Worm (Caenorhabditis elegans) whole organism, L1 larva: Measurements from ENCODE around the gene F52G3.7.

ENCODE experiments used
- C04F5.9 ChIP-seq: sonication (generic microtip); optimal IDR thresholded peaks from 2 replicates; lab custom pipeline; 2016; ENCODE audit warnings: missing genetic modification characterization, missing compliant biosample characterization
- C16A3.4 ChIP-seq: fragments of 150-350 bp; optimal IDR thresholded peaks from 2 replicates; lab custom pipeline; 2014; ENCODE audit warnings: missing biosample characterization, missing genetic modification characterization
- Y116A8C.19 ChIP-seq: sonication (generic microtip); optimal IDR thresholded peaks from 2 replicates; lab custom pipeline; 2016; ENCODE audit warnings: missing compliant biosample characterization, missing genetic modification characterization, borderline replicate concordance
- alr-1 ChIP-seq: fragments of 200-800 bp; sonication (Bioruptor generic); optimal IDR thresholded peaks from 2 replicates; lab custom pipeline; 2018; ENCODE audit warnings: borderline replicate concordance, mild to moderate bottlenecking, missing genetic modification characterization, missing compliant biosample characterization
- aly-2 ChIP-seq: fragments of 150-350 bp; optimal IDR thresholded peaks from 2 replicates; lab custom pipeline; 2014; ENCODE audit warnings: missing biosample characterization, missing genetic modification characterization
- ceh-90 ChIP-seq: sonication (generic microtip); optimal IDR thresholded peaks from 2 replicates; lab custom pipeline; 2016; ENCODE audit warnings: missing genetic modification characterization, missing compliant biosample characterization
- ces-1 ChIP-seq: fragments of 150-350 bp; optimal IDR thresholded peaks from 2 replicates; lab custom pipeline; 2014; ENCODE audit warnings: missing biosample characterization, missing genetic modification reagents, missing genetic modification characterization
- egl-13 ChIP-seq: sonication (generic microtip); optimal IDR thresholded peaks from 2 replicates; lab custom pipeline; 2016; ENCODE audit warnings: missing genotype, missing genetic modification reagents, missing genetic modification characterization, missing compliant biosample characterization
- elt-2 ChIP-seq: sonication (generic microtip); optimal IDR thresholded peaks from 2 replicates; lab custom pipeline; 2016; ENCODE audit warnings: missing genetic modification characterization, mild to moderate bottlenecking, inconsistent platforms, missing compliant biosample characterization, missing genetic modification reagents
- elt-3 ChIP-seq, 6 experiments: fragments of 150-350 bp in 1 of 6; sonication (generic microtip); optimal IDR thresholded peaks; 2 replicates each; lab custom pipeline; 2017 to 2018; ENCODE audit warnings: missing biosample characterization in 6 of 6, missing genetic modification characterization in 6 of 6, inconsistent platforms in 1 of 6
- ets-5 ChIP-seq: fragments of 200-800 bp; sonication (Bioruptor generic); IDR thresholded peaks from 2 replicates; pipeline ENCODE4 v1.3.6; 2022; ENCODE audit warnings: missing genetic modification characterization, missing compliant biosample characterization
- fkh-10 ChIP-seq: sonication (generic microtip); optimal IDR thresholded peaks from 2 replicates; lab custom pipeline; 2017; ENCODE audit warnings: missing biosample characterization, missing genetic modification reagents, missing genetic modification characterization
- fkh-4 ChIP-seq: sonication (generic microtip); optimal IDR thresholded peaks from 2 replicates; lab custom pipeline; 2016; ENCODE audit warnings: missing compliant biosample characterization, missing genetic modification characterization, borderline replicate concordance
- fkh-8 ChIP-seq: sonication (generic microtip); optimal IDR thresholded peaks from 2 replicates; lab custom pipeline; 2016; ENCODE audit warnings: mild to moderate bottlenecking, missing genetic modification characterization, missing compliant biosample characterization
- hlh-17 ChIP-seq: fragments of 200-800 bp; sonication (Bioruptor generic); optimal IDR thresholded peaks from 2 replicates; lab custom pipeline; 2018; ENCODE audit warnings: missing genetic modification characterization, mild to moderate bottlenecking, missing compliant biosample characterization, moderate library complexity, borderline replicate concordance
- hlh-4 ChIP-seq: sonication (generic microtip); optimal IDR thresholded peaks from 2 replicates; lab custom pipeline; 2016; ENCODE audit warnings: mild to moderate bottlenecking, missing genetic modification characterization, missing compliant biosample characterization
- hpl-2 ChIP-seq: fragments of 150-350 bp; optimal IDR thresholded peaks from 2 replicates; lab custom pipeline; 2014; ENCODE audit warnings: missing biosample characterization, missing genetic modification reagents, missing genetic modification characterization
- irx-1 ChIP-seq: sonication (generic microtip); optimal IDR thresholded peaks from 2 replicates; lab custom pipeline; 2016; ENCODE audit warnings: missing genetic modification characterization, missing compliant biosample characterization
- lin-13 ChIP-seq: fragments of 150-350 bp; optimal IDR thresholded peaks from 2 replicates; lab custom pipeline; 2014; ENCODE audit warnings: missing biosample characterization, missing genetic modification reagents, missing genetic modification characterization
- lin-14 ChIP-seq: fragments of 200-800 bp; sonication (Bioruptor generic); optimal IDR thresholded peaks from 2 replicates; lab custom pipeline; 2018; ENCODE audit warnings: mild to moderate bottlenecking, missing genetic modification characterization, moderate library complexity, missing compliant biosample characterization
- lin-15B ChIP-seq: fragments of 150-350 bp; sonication (generic microtip); optimal IDR thresholded peaks from 3 replicates; lab custom pipeline; 2014; ENCODE audit warnings: missing biosample characterization, missing genetic modification characterization
- lin-35 ChIP-seq, 2 experiments: fragments of 150-350 bp; optimal IDR thresholded peaks; 2 replicates each; lab custom pipeline; 2014; ENCODE audit warnings: missing biosample characterization in 2 of 2, missing genetic modification characterization in 2 of 2, missing genetic modification reagents in 2 of 2
- lin-39 ChIP-seq: fragments of 150-350 bp; optimal IDR thresholded peaks from 2 replicates; lab custom pipeline; 2014; ENCODE audit warnings: missing biosample characterization, missing genetic modification reagents, missing genetic modification characterization
- lir-3 ChIP-seq: sonication (generic microtip); optimal IDR thresholded peaks from 2 replicates; lab custom pipeline; 2016; ENCODE audit warnings: mild to moderate bottlenecking, missing genetic modification characterization, moderate library complexity, missing compliant biosample characterization; ENCODE audit not compliant: poor library complexity
- lsy-2 ChIP-seq, 2 experiments: fragments of 150-350 bp; optimal IDR thresholded peaks; 2 replicates each; lab custom pipeline; 2014; ENCODE audit warnings: missing biosample characterization in 2 of 2, missing genetic modification characterization in 2 of 2
- mef-2 ChIP-seq: fragments of 150-350 bp; optimal IDR thresholded peaks from 2 replicates; lab custom pipeline; 2014; ENCODE audit warnings: missing biosample characterization, missing genetic modification characterization
- mep-1 ChIP-seq: fragments of 150-350 bp; optimal IDR thresholded peaks from 2 replicates; lab custom pipeline; 2014; ENCODE audit warnings: missing biosample characterization, missing genetic modification characterization
- nhr-12 ChIP-seq: sonication (generic microtip); optimal IDR thresholded peaks from 2 replicates; lab custom pipeline; 2017; ENCODE audit warnings: missing biosample characterization, missing genetic modification characterization
- nhr-19 ChIP-seq: fragments of 200-800 bp; sonication (Bioruptor generic); conservative IDR thresholded peaks from 2 replicates; pipeline ENCODE4 v1.3.6; 2022; ENCODE audit warnings: missing genetic modification characterization, missing compliant biosample characterization
- nhr-20 ChIP-seq: sonication (generic microtip); optimal IDR thresholded peaks from 2 replicates; lab custom pipeline; 2016; ENCODE audit warnings: mild to moderate bottlenecking, missing genetic modification characterization, missing compliant biosample characterization
- nhr-237 ChIP-seq: fragments of 150-350 bp; optimal IDR thresholded peaks from 2 replicates; lab custom pipeline; 2014; ENCODE audit warnings: missing biosample characterization, missing genetic modification characterization
- nhr-28 ChIP-seq: fragments of 150-350 bp; optimal IDR thresholded peaks from 2 replicates; lab custom pipeline; 2014; ENCODE audit warnings: missing biosample characterization, missing genetic modification characterization
- nhr-76 ChIP-seq: sonication (generic microtip); optimal IDR thresholded peaks from 2 replicates; lab custom pipeline; 2017; ENCODE audit warnings: missing biosample characterization, missing genetic modification characterization
- nhr-77 ChIP-seq: fragments of 150-350 bp; optimal IDR thresholded peaks from 2 replicates; lab custom pipeline; 2014; ENCODE audit warnings: missing biosample characterization, missing genetic modification characterization
- nhr-85 ChIP-seq: sonication (generic microtip); peaks from one replicate; lab custom pipeline; 2016; ENCODE audit warnings: missing genetic modification characterization, inconsistent platforms, missing compliant biosample characterization
- nhr-90 ChIP-seq: sonication (generic microtip); optimal IDR thresholded peaks from 2 replicates; lab custom pipeline; 2016; ENCODE audit warnings: mild to moderate bottlenecking, missing genetic modification characterization, missing compliant biosample characterization; ENCODE audit not compliant: poor library complexity
- pax-3 ChIP-seq: fragments of 200-800 bp; sonication (Bioruptor generic); optimal IDR thresholded peaks from 2 replicates; lab custom pipeline; 2018; ENCODE audit warnings: mild to moderate bottlenecking, missing genetic modification characterization, moderate library complexity, missing compliant biosample characterization
- pqm-1 ChIP-seq: sonication (generic microtip); optimal IDR thresholded peaks from 3 replicates; lab custom pipeline; 2017; ENCODE audit warnings: missing biosample characterization, missing genetic modification characterization
- snu-23 ChIP-seq: sonication (generic microtip); optimal IDR thresholded peaks from 2 replicates; lab custom pipeline; 2016; ENCODE audit warnings: missing genetic modification characterization, missing compliant biosample characterization
- tbx-2 ChIP-seq: sonication (generic microtip); optimal IDR thresholded peaks from 2 replicates; lab custom pipeline; 2016; ENCODE audit warnings: missing genetic modification characterization, missing compliant biosample characterization
- tlp-1 ChIP-seq: fragments of 150-350 bp; optimal IDR thresholded peaks from 2 replicates; lab custom pipeline; 2014; ENCODE audit warnings: missing biosample characterization, missing genetic modification characterization
- unc-98 ChIP-seq: fragments of 200-800 bp; sonication (Bioruptor generic); IDR thresholded peaks from 2 replicates; pipeline ENCODE4 v1.3.6; 2022; ENCODE audit warnings: missing genetic modification characterization, missing compliant biosample characterization
- vab-15 ChIP-seq: sonication (generic microtip); optimal IDR thresholded peaks from 2 replicates; lab custom pipeline; 2017; ENCODE audit warnings: missing genotype, mild to moderate bottlenecking, missing genetic modification characterization, missing compliant biosample characterization
- xbp-1 ChIP-seq: sonication (generic microtip); optimal IDR thresholded peaks from 2 replicates; lab custom pipeline; 2016; ENCODE audit warnings: missing genetic modification characterization, missing compliant biosample characterization
- zip-4 ChIP-seq: fragments of 200-800 bp; sonication (Bioruptor generic); optimal IDR thresholded peaks from 2 replicates; lab custom pipeline; 2018; ENCODE audit warnings: mild to moderate bottlenecking, missing genetic modification characterization, moderate library complexity, missing compliant biosample characterization
- ztf-11 ChIP-seq, 2 experiments: sonication (generic microtip); optimal IDR thresholded peaks; 2 replicates each; lab custom pipeline; 2016 to 2017; ENCODE audit warnings: missing genetic modification characterization in 2 of 2, missing biosample characterization in 1 of 2, missing compliant biosample characterization in 1 of 2

Gene F52G3.7

DNA sequence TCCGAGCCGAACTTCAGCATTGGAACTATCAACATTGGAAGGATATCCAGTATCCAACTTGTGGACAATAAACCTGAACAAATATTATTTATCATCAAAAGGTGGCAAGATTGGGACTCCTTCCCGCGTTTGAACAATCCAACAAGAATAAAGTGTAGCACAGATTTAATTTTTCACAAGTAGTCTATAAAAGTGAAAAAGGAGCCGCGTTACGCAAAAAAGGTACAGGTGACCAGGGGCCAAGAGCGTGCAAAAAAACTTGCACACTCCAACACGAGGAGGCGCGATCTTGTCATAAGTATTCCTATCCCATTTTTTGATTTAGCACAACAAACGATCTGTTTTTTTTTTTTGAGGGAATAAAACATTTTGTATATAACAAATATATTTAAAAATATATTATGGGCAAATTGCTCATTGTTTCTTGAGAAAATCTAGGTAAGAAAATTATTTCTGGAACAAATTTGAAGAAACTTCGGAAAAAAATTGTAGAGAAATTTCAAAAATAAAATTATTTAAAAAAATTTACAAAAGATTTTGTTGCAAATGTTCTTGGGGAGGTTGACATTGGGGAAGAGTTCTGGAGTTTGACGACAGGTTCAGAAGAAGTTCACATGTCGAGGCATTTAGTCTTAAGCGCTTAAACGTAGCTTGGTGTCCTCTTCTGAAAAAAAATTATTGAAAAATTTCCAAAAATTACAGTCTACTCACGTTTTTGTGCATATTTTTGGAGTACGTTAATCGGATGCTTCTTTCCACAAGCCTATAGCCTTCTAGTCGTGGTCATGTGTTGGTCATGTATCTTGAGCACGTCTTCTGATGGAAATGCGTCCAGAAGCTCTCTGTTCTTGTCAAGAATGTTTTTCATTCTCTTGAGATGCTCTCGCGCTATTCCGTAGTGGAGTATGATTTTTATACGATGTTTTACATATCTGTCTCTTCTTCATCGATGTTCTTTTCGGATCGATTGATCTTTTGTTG, 19.5 kb upstream of the F52G3.7 start (continued):
- TF ChIP-seq lin-39 (tag; lab: Kevin White, UChicago) (no peak), vab-15 (tag; lab: Kevin White, UChicago) (no peak), zip-4 (GFP tag; lab: Kevin White, UChicago) (no peak), hpl-2 (GFP tag; lab: Kevin White, UChicago) (no peak), snu-23 (no peak), nhr-237 (tag; lab: Kevin White, UChicago) (no peak), tlp-1 (tag; lab: Kevin White, UChicago) (no peak), fkh-8 (tag; lab: Kevin White, UChicago) (peak; percentile 16), egl-13 (tag; lab: Kevin White, UChicago) (no peak), nhr-12 (no peak), nhr-19 (GFP tag; lab: Robert Waterston, UW) (no peak), elt-3 (tag; optimal IDR thresholded peaks at IDR 0.05; lab: Kevin White, UChicago) (peak in 1 of 6 experiments; percentile 32), mep-1 (tag; lab: Kevin White, UChicago) (no peak), C04F5.9 (no peak), lin-35 (GFP tag; optimal IDR thresholded peaks at IDR 0.05; lab: Kevin White, UChicago) (peak in 1 of 2 experiments; percentile 4), irx-1 (tag; lab: Kevin White, UChicago) (no peak), nhr-85 (tag; lab: Kevin White, UChicago) (no peak), aly-2 (no peak), ztf-11 (tag; optimal IDR thresholded peaks at IDR 0.05; lab: Kevin White, UChicago) (no peak), nhr-76 (no peak), xbp-1 (tag; lab: Kevin White, UChicago) (no peak), elt-2 (tag; lab: Kevin White, UChicago) (no peak), hlh-17 (GFP tag; lab: Kevin White, UChicago) (no peak), pqm-1 (tag; lab: Kevin White, UChicago) (no peak), nhr-28 (tag; lab: Kevin White, UChicago) (no peak), lir-3 (no peak), lin-15B (tag; lab: Kevin White, UChicago) (peak; percentile 5), unc-98 (GFP tag; lab: Robert Waterston, UW) (no peak), fkh-10 (no peak), nhr-77 (no peak), alr-1 (tag; lab: Kevin White, UChicago) (no peak), mef-2 (tag; lab: Kevin White, UChicago) (no peak), nhr-90 (tag; lab: Kevin White, UChicago) (no peak), lin-14 (GFP tag; lab: Kevin White, UChicago) (no peak), lin-13 (no peak), hlh-4 (tag; lab: Kevin White, UChicago) (no peak), pax-3 (tag; lab: Kevin White, UChicago) (peak; percentile 29), lsy-2 (tag; optimal IDR thresholded peaks at IDR 0.05; lab: Kevin White, UChicago) (peak in 1 of 2 experiments; percentile 30), ets-5 (GFP tag; lab: Robert Waterston, UW) (no peak), nhr-20 (no peak), C16A3.4 (tag; lab: Kevin White, UChicago) (no peak), fkh-4 (no peak), ceh-90 (tag; lab: Kevin White, UChicago) (no peak), ces-1 (GFP tag; lab: Kevin White, UChicago) (no peak), Y116A8C.19 (tag; lab: Kevin White, UChicago) (no peak), tbx-2 (tag; lab: Kevin White, UChicago) (no peak)
